Fruit fly (Drosophila melanogaster) whole organism, embryonic: ENCODE results near the gene CG32281.

Experiments used
- Aef1 ChIP-seq: fragments of 200-800 bp; sonication (Bioruptor generic); IDR thresholded peaks from 3 replicates; pipeline ENCODE4 v1.3.6; 2022; ENCODE audit warnings: missing biosample characterization, missing genetic modification characterization
- CG1024 ChIP-seq: fragments of 200-800 bp; sonication (Bioruptor generic); IDR thresholded peaks from 2 replicates; pipeline ENCODE4 v1.3.6; 2022; ENCODE audit warnings: missing biosample characterization, missing genetic modification characterization
- CG10959 ChIP-seq: fragments of 200-800 bp; sonication (Bioruptor generic); IDR thresholded peaks from 2 replicates; pipeline ENCODE4 v1.3.6; 2022; ENCODE audit warnings: missing biosample characterization, missing genetic modification characterization
- CG11085 ChIP-seq: fragments of 200-800 bp; sonication (Bioruptor generic); IDR thresholded peaks from 2 replicates; pipeline ENCODE4 v1.3.6; 2022; ENCODE audit warnings: missing biosample characterization, missing genetic modification characterization
- CG12219 ChIP-seq: fragments of 200-800 bp; sonication (Bioruptor generic); optimal IDR thresholded peaks from 3 replicates; lab custom pipeline; 2018; ENCODE audit warnings: missing biosample characterization, mild to moderate bottlenecking, missing genetic modification characterization
- CG12236 ChIP-seq: fragments of 200-800 bp; sonication (Bioruptor generic); optimal IDR thresholded peaks from 2 replicates; lab custom pipeline; 2016; ENCODE audit warnings: missing biosample characterization, missing genetic modification characterization
- CG12299 ChIP-seq: fragments of 200-800 bp; sonication (Bioruptor generic); optimal IDR thresholded peaks from 2 replicates; lab custom pipeline; 2018; ENCODE audit warnings: missing biosample characterization, mild to moderate bottlenecking, missing genetic modification characterization
- CG12769 ChIP-seq: fragments of 200-800 bp; sonication (Bioruptor generic); optimal IDR thresholded peaks from 2 replicates; lab custom pipeline; 2019; ENCODE audit warnings: missing biosample characterization, mild to moderate bottlenecking, missing genetic modification characterization, moderate library complexity
- CG15479 ChIP-seq: fragments of 200-800 bp; sonication (Bioruptor generic); optimal IDR thresholded peaks from 3 replicates; lab custom pipeline; 2019; ENCODE audit warnings: missing biosample characterization, mild to moderate bottlenecking, missing genetic modification characterization, moderate library complexity
- CG16813 ChIP-seq: fragments of 200-800 bp; sonication (Bioruptor generic); IDR thresholded peaks from 3 replicates; pipeline ENCODE4 v1.3.6; 2022; ENCODE audit warnings: missing biosample characterization, missing genetic modification characterization; ENCODE audit not compliant: partially characterized antibody
- CG17912 ChIP-seq: fragments of 200-800 bp; sonication (Bioruptor generic); optimal IDR thresholded peaks from 2 replicates; lab custom pipeline; 2018; ENCODE audit warnings: missing biosample characterization, mild to moderate bottlenecking, missing genetic modification characterization
- CG2129 ChIP-seq: fragments of 200-800 bp; sonication (Bioruptor generic); IDR thresholded peaks from 2 replicates; pipeline ENCODE4 v1.3.6; 2022; ENCODE audit warnings: missing biosample characterization, missing genetic modification characterization; ENCODE audit not compliant: partially characterized antibody
- CG31441 ChIP-seq: fragments of 200-800 bp; sonication (Bioruptor generic); IDR thresholded peaks from 2 replicates; pipeline ENCODE4 v1.3.6; 2022; ENCODE audit warnings: missing biosample characterization, missing genetic modification characterization
- CG3163 ChIP-seq: fragments of 200-800 bp; sonication (Bioruptor generic); optimal IDR thresholded peaks from 3 replicates; lab custom pipeline; 2016; ENCODE audit warnings: missing biosample characterization, missing genetic modification characterization
- CG34224 ChIP-seq: fragments of 200-800 bp; sonication (Bioruptor generic); IDR thresholded peaks from 3 replicates; pipeline ENCODE4 v1.3.6; 2022; ENCODE audit warnings: missing biosample characterization, missing genetic modification characterization; ENCODE audit not compliant: partially characterized antibody
- CG34376 ChIP-seq: fragments of 200-800 bp; sonication (Bioruptor generic); optimal IDR thresholded peaks from 2 replicates; lab custom pipeline; 2018; ENCODE audit warnings: missing biosample characterization, mild to moderate bottlenecking, missing genetic modification characterization
- CG3726 ChIP-seq: fragments of 200-800 bp; sonication (Bioruptor generic); IDR thresholded peaks from 3 replicates; pipeline ENCODE4, ENCODE4 v1.3.6; 2022; ENCODE audit warnings: missing biosample characterization, missing genetic modification characterization
- CG5245 ChIP-seq: fragments of 200-800 bp; sonication (Bioruptor generic); optimal IDR thresholded peaks from 3 replicates; lab custom pipeline; 2016; ENCODE audit warnings: missing biosample characterization, missing genetic modification characterization
- CG6254 ChIP-seq: fragments of 200-800 bp; sonication (Bioruptor generic); optimal IDR thresholded peaks from 3 replicates; lab custom pipeline; 2017; ENCODE audit warnings: mild to moderate bottlenecking, missing biosample characterization, missing genetic modification reagents, missing genetic modification characterization
- CG6654 ChIP-seq: fragments of 200-800 bp; sonication (Bioruptor generic); optimal IDR thresholded peaks from 2 replicates; lab custom pipeline; 2017; ENCODE audit warnings: missing biosample characterization, mild to moderate bottlenecking, missing genetic modification characterization
- CG7271 ChIP-seq: fragments of 200-800 bp; sonication (Bioruptor generic); optimal IDR thresholded peaks from 2 replicates; lab custom pipeline; 2018; ENCODE audit warnings: missing biosample characterization, mild to moderate bottlenecking, missing genetic modification characterization, moderate library complexity
- CG7372 ChIP-seq: fragments of 200-800 bp; sonication (Bioruptor generic); IDR thresholded peaks from 2 replicates; pipeline ENCODE4 v1.3.6; 2022; ENCODE audit warnings: missing biosample characterization, missing genetic modification characterization
- CG7786 ChIP-seq: fragments of 200-800 bp; sonication (Bioruptor generic); optimal IDR thresholded peaks from 2 replicates; lab custom pipeline; 2016; ENCODE audit warnings: missing biosample characterization, missing genetic modification characterization
- Doc2 ChIP-seq: fragments of 200-800 bp; sonication (Bioruptor generic); IDR thresholded peaks from 2 replicates; pipeline ENCODE4 v1.3.6; 2022; ENCODE audit warnings: missing biosample characterization, missing genetic modification characterization
- Fer3 ChIP-seq: fragments of 200-800 bp; sonication (Bioruptor generic); optimal IDR thresholded peaks from 2 replicates; lab custom pipeline; 2018; ENCODE audit warnings: missing biosample characterization, mild to moderate bottlenecking, missing genetic modification characterization, moderate library complexity
- HLH3B ChIP-seq: fragments of 200-800 bp; sonication (Bioruptor generic); IDR thresholded peaks from 2 replicates; pipeline ENCODE4 v1.3.6; 2022; ENCODE audit warnings: missing biosample characterization, missing genetic modification characterization
- Hr78 ChIP-seq, 2 experiments: fragments of 200-800 bp in 1 of 2; fragments of >200 bp in 1 of 2; sonication (Bioruptor generic) in 1 of 2; optimal IDR thresholded peaks; 2 replicates each; lab custom pipeline; 2017 to 2019; ENCODE audit warnings: missing biosample characterization in 2 of 2, missing genetic modification characterization in 2 of 2, mild to moderate bottlenecking in 1 of 2, moderate library complexity in 1 of 2
- Max ChIP-seq: fragments of 200-800 bp; sonication (Bioruptor generic); optimal IDR thresholded peaks from 2 replicates; lab custom pipeline; 2016; ENCODE audit warnings: missing biosample characterization, mild to moderate bottlenecking, missing genetic modification characterization
- Meics ChIP-seq: fragments of 200-800 bp; sonication (Bioruptor generic); optimal IDR thresholded peaks from 2 replicates; lab custom pipeline; 2017; ENCODE audit warnings: missing biosample characterization, mild to moderate bottlenecking, missing genetic modification characterization
- Mes4 ChIP-seq: fragments of 200-800 bp; sonication (Bioruptor generic); optimal IDR thresholded peaks from 2 replicates; lab custom pipeline; 2016; ENCODE audit warnings: missing biosample characterization, missing genetic modification characterization
- NFAT ChIP-seq: fragments of 200-800 bp; sonication (Bioruptor generic); IDR thresholded peaks from 2 replicates; pipeline ENCODE4 v1.3.6; 2022; ENCODE audit warnings: missing biosample characterization, missing genetic modification characterization
- Nf-YC ChIP-seq: fragments of 200-800 bp; optimal IDR thresholded peaks from 3 replicates; lab custom pipeline; 2019; ENCODE audit warnings: missing biosample characterization, mild to moderate bottlenecking, missing genetic modification characterization, moderate library complexity
- Spps ChIP-seq: fragments of 200-800 bp; sonication (Bioruptor generic); optimal IDR thresholded peaks from 2 replicates; lab custom pipeline; 2018; ENCODE audit warnings: missing biosample characterization, mild to moderate bottlenecking, missing genetic modification characterization
- Tbp ChIP-seq: fragments of >200 bp; optimal IDR thresholded peaks from 2 replicates; lab custom pipeline; 2018; ENCODE audit warnings: missing biosample characterization, missing genetic modification characterization
- abd-A ChIP-seq: fragments of 200-800 bp; sonication (Bioruptor generic); optimal IDR thresholded peaks from 3 replicates; lab custom pipeline; 2019; ENCODE audit warnings: missing biosample characterization, mild to moderate bottlenecking, missing genetic modification characterization, moderate library complexity
- br ChIP-seq: fragments of >200 bp; optimal IDR thresholded peaks from 2 replicates; lab custom pipeline; 2017
- fd3F ChIP-seq: fragments of 200-800 bp; sonication (Bioruptor generic); optimal IDR thresholded peaks from 2 replicates; lab custom pipeline; 2018; ENCODE audit warnings: missing biosample characterization, mild to moderate bottlenecking, missing genetic modification characterization, moderate library complexity
- fu2 ChIP-seq: fragments of 200-800 bp; sonication (Bioruptor generic); optimal IDR thresholded peaks from 2 replicates; lab custom pipeline; 2016; ENCODE audit warnings: missing biosample characterization, missing genetic modification characterization
- grn ChIP-seq: fragments of 200-800 bp; sonication (Bioruptor generic); optimal IDR thresholded peaks from 3 replicates; lab custom pipeline; 2017; ENCODE audit warnings: missing biosample characterization, missing genetic modification characterization
- hb ChIP-seq: fragments of 200-800 bp; sonication (Bioruptor generic); IDR thresholded peaks from 3 replicates; pipeline ENCODE4 v1.3.6; 2022; ENCODE audit warnings: missing biosample characterization, missing genetic modification characterization; ENCODE audit not compliant: partially characterized antibody
- knrl ChIP-seq: fragments of 200-800 bp; sonication (Bioruptor generic); IDR thresholded peaks from 3 replicates; pipeline ENCODE4 v1.3.6; 2022; ENCODE audit warnings: missing biosample characterization, missing genetic modification characterization; ENCODE audit not compliant: partially characterized antibody
- nmo ChIP-seq: fragments of 200-800 bp; sonication (Bioruptor generic); optimal IDR thresholded peaks from 2 replicates; lab custom pipeline; 2018; ENCODE audit warnings: missing biosample characterization, mild to moderate bottlenecking, missing genetic modification characterization, moderate library complexity
- odd ChIP-seq: fragments of 200-800 bp; sonication (Bioruptor generic); optimal IDR thresholded peaks from 2 replicates; lab custom pipeline; 2017; ENCODE audit warnings: missing biosample characterization, mild to moderate bottlenecking, missing genetic modification characterization
- org-1 ChIP-seq: fragments of 200-800 bp; sonication (Bioruptor generic); optimal IDR thresholded peaks from 2 replicates; lab custom pipeline; 2017; ENCODE audit warnings: missing biosample characterization, missing genetic modification characterization
- ranshi ChIP-seq: fragments of 200-800 bp; sonication (Bioruptor generic); IDR thresholded peaks from 2 replicates; pipeline ENCODE4 v1.3.6; 2022; ENCODE audit warnings: missing biosample characterization, missing genetic modification characterization
- sens ChIP-seq: fragments of 200-800 bp; sonication (Bioruptor generic); peaks from one replicate; lab custom pipeline; 2016; ENCODE audit warnings: missing biosample characterization, missing genetic modification characterization
- sim ChIP-seq: fragments of 200-800 bp; sonication (Bioruptor generic); IDR thresholded peaks from 2 replicates; pipeline ENCODE4 v1.3.6; 2022; ENCODE audit warnings: missing biosample characterization, missing genetic modification characterization
- tll ChIP-seq, 2 experiments: fragments of 200-800 bp in 1 of 2; fragments of >200 bp in 1 of 2; sonication (Bioruptor generic) in 1 of 2; optimal IDR thresholded peaks; 2 replicates each; lab custom pipeline; 2017 to 2019; ENCODE audit warnings: missing biosample characterization in 2 of 2, missing genetic modification characterization in 2 of 2, mild to moderate bottlenecking in 1 of 2, moderate library complexity in 1 of 2

Gene CG32281

DNA sequence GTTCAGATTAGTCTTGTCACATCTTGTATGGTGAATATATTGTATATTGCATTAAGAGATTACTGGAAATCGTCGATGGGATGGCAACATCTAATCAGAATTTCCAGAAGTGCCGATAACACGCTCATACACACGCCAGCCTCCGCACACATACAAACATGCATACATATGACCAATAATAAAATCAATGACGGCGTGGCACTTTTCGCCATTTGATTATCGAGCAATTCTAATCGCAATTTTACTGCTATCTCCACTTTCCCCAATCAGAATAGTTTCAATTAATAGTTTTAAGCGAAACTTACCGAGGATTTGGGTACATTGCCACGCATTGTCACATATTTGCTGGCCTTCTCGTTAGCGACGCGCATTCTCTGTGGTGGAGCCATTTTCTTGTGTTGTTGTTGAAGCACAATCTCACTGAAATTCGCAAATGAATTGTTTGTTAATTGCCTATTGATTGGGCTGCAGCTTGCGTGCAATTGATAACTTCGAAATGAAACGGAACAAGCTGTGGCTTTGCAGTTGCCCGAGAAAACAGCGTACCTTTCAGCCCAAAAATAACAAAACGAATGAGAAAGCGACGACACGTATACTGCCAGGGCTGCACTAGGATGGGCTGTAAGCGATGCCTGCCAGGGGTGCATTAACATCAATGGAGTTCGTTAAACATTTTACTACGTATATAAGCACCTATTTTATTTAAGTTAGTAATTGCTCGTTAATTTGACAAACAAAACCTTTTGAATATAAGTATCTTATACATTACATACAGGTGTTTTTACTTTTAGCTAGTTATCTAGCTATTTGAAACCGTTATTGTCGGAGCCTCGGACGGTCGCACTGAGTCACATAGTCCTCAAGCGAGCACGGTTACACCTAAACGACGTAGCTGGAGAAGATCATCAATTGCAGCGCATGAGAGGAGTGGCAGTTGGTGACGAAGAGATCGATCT is 29.6 kb downstream of the CG32281 start, which contains the start of the genes CG32276 and gry:
Gene CG32276, minus strand, starts transcription at position 601 of the 956 bp plus-strand sequence.
Gene gry, plus strand, starts transcription at position 644 of the 956 bp plus-strand sequence.
- TF ChIP-seq CG6254 (GFP tag; lab: Kevin White, UChicago) (no peak), CG5245 (GFP tag; lab: Kevin White, UChicago) (peak; percentile 70), CG6654 (no peak), odd (no peak), knrl (GFP tag; lab: Robert Waterston, UW) (peak; percentile 62), Mes4 (GFP tag; lab: Kevin White, UChicago) (peak; percentile 80), CG34376 (GFP tag; lab: Kevin White, UChicago) (peak; percentile 75), fd3F (GFP tag; lab: Kevin White, UChicago) (peak; percentile 53), tll (GFP tag; optimal IDR thresholded peaks at IDR 0.05; lab: Kevin White, UChicago) (peak; percentile 64 to 72), sim (no peak), CG10959 (GFP tag; lab: Robert Waterston, UW) (peak; percentile 43; the same call in 1 of the 2 replicates), Doc2 (no peak), CG11085 (0 out of 2 replicates have a peak, but pooled peaks have one; percentile 27), Nf-YC (no peak), org-1 (GFP tag; lab: Kevin White, UChicago) (peak; percentile 30), Meics (GFP tag; lab: Kevin White, UChicago) (peak; percentile 78), CG7786 (GFP tag; lab: Kevin White, UChicago) (peak; percentile 71), abd-A (tag; lab: Kevin White, UChicago) (no peak), CG12769 (tag; lab: Kevin White, UChicago) (no peak), ranshi (GFP tag; lab: Robert Waterston, UW) (peak; percentile 44), CG1024 (GFP tag; lab: Robert Waterston, UW) (peak; percentile 46; the same call in 1 of the 2 replicates), Max (GFP tag; lab: Kevin White, UChicago) (peak; percentile 88), sens (GFP tag; lab: Kevin White, UChicago) (peak; percentile 94), HLH3B (GFP tag; lab: Robert Waterston, UW) (peak; percentile 54), CG12299 (tag; lab: Kevin White, UChicago) (peak; percentile 68), NFAT (peak; percentile 75), fu2 (peak; percentile 76), CG34224 (GFP tag; lab: Robert Waterston, UW) (no peak; the same call in 2 of the 3 replicates), CG3163 (peak; percentile 61), Hr78 (GFP tag; optimal IDR thresholded peaks at IDR 0.05; lab: Kevin White, UChicago) (no peak), CG17912 (GFP tag; lab: Kevin White, UChicago) (peak; percentile 7), CG3726 (0 out of 3 replicates have a peak, but pooled peaks have one; percentile 55), CG12219 (GFP tag; lab: Kevin White, UChicago) (peak; percentile 51), CG12236 (GFP tag; lab: Kevin White, UChicago) (peak; percentile 41), CG15479 (GFP tag; lab: Kevin White, UChicago) (no peak), CG16813 (GFP tag; lab: Robert Waterston, UW) (peak; percentile 50; the same call in 2 of the 3 replicates), CG2129 (no peak), Aef1 (peak; percentile 70), grn (GFP tag; lab: Kevin White, UChicago) (no peak), Fer3 (tag; lab: Kevin White, UChicago) (peak; percentile 72), CG7372 (GFP tag; lab: Robert Waterston, UW) (peak; percentile 66; the same call in 1 of the 2 replicates), Tbp (GFP tag; lab: Kevin White, UChicago) (peak; percentile 57), nmo (peak; percentile 84), hb (GFP tag; lab: Robert Waterston, UW) (no peak), CG31441 (GFP tag; lab: Robert Waterston, UW) (no peak), Spps (tag; lab: Kevin White, UChicago) (peak; percentile 57), CG7271 (tag; lab: Kevin White, UChicago) (peak; percentile 8), br (lab: Kevin White, UChicago) (no peak)
